Fruit fly (Drosophila melanogaster) whole organism, embryonic: ENCODE results near the gene Pdxk.

Experiments used
- Adf1 ChIP-seq: fragments of 200-800 bp; sonication (Bioruptor generic); IDR thresholded peaks from 2 replicates; pipeline ENCODE4 v1.3.6; 2022; ENCODE audit warnings: missing biosample characterization, missing genetic modification characterization
- Antp ChIP-seq: fragments of 200-800 bp; sonication (Bioruptor generic); optimal IDR thresholded peaks from 3 replicates; lab custom pipeline; 2016; ENCODE audit warnings: missing biosample characterization, missing genetic modification characterization
- CG10565 ChIP-seq: fragments of 200-800 bp; sonication (Bioruptor generic); optimal IDR thresholded peaks from 3 replicates; lab custom pipeline; 2016; ENCODE audit warnings: missing biosample characterization, mild to moderate bottlenecking, missing genetic modification characterization
- CG11093 ChIP-seq: fragments of 200-800 bp; sonication (Bioruptor generic); IDR thresholded peaks from 3 replicates; pipeline ENCODE4 v1.3.6; 2022; ENCODE audit warnings: missing biosample characterization, missing genetic modification characterization
- CG11247 ChIP-seq: fragments of 200-800 bp; sonication (Bioruptor generic); IDR thresholded peaks from 2 replicates; pipeline ENCODE4 v1.3.6; 2022; ENCODE audit warnings: missing biosample characterization, missing genetic modification characterization
- CG11696 ChIP-seq: fragments of 200-800 bp; sonication (Bioruptor generic); IDR thresholded peaks from 2 replicates; pipeline ENCODE4 v1.3.6; 2022; ENCODE audit warnings: missing biosample characterization, missing genetic modification characterization
- CG13775 ChIP-seq: fragments of 200-800 bp; sonication (Bioruptor generic); optimal IDR thresholded peaks from 3 replicates; lab custom pipeline; 2017; ENCODE audit warnings: missing biosample characterization, mild to moderate bottlenecking, missing genetic modification characterization
- CG1603 ChIP-seq: fragments of 200-800 bp; sonication (Bioruptor generic); optimal IDR thresholded peaks from 2 replicates; lab custom pipeline; 2019; ENCODE audit warnings: missing biosample characterization, mild to moderate bottlenecking, missing genetic modification characterization, moderate library complexity
- CG1792 ChIP-seq: fragments of 200-800 bp; sonication (Bioruptor generic); optimal IDR thresholded peaks from 2 replicates; lab custom pipeline; 2016; ENCODE audit warnings: missing biosample characterization, missing genetic modification characterization
- CG18764 ChIP-seq: fragments of 200-800 bp; sonication (Bioruptor generic); optimal IDR thresholded peaks from 3 replicates; lab custom pipeline; 2016; ENCODE audit warnings: missing biosample characterization, missing genetic modification characterization
- CG2129 ChIP-seq: fragments of 200-800 bp; sonication (Bioruptor generic); IDR thresholded peaks from 2 replicates; pipeline ENCODE4 v1.3.6; 2022; ENCODE audit warnings: missing biosample characterization, missing genetic modification characterization; ENCODE audit not compliant: partially characterized antibody
- CG3281 ChIP-seq: fragments of 200-800 bp; sonication (Bioruptor generic); optimal IDR thresholded peaks from 3 replicates; lab custom pipeline; 2017; ENCODE audit warnings: missing biosample characterization, mild to moderate bottlenecking, missing genetic modification characterization
- CG3407 ChIP-seq: fragments of 200-800 bp; sonication (Bioruptor generic); optimal IDR thresholded peaks from 2 replicates; lab custom pipeline; 2018; ENCODE audit warnings: missing biosample characterization, mild to moderate bottlenecking, missing genetic modification characterization
- CG4707 ChIP-seq: fragments of 200-800 bp; sonication (Bioruptor generic); optimal IDR thresholded peaks from 2 replicates; lab custom pipeline; 2018; ENCODE audit warnings: missing biosample characterization, mild to moderate bottlenecking, missing genetic modification characterization, moderate library complexity
- CG8924 ChIP-seq: fragments of 200-800 bp; optimal IDR thresholded peaks from 3 replicates; lab custom pipeline; 2019; ENCODE audit warnings: missing biosample characterization, mild to moderate bottlenecking, missing genetic modification characterization, moderate library complexity
- CG8944 ChIP-seq: fragments of 200-800 bp; sonication (Bioruptor generic); optimal IDR thresholded peaks from 3 replicates; lab custom pipeline; 2016; ENCODE audit warnings: missing biosample characterization, missing genetic modification characterization
- CG9797 ChIP-seq: fragments of 200-800 bp; sonication (Bioruptor generic); optimal IDR thresholded peaks from 3 replicates; lab custom pipeline; 2018; ENCODE audit warnings: missing biosample characterization, mild to moderate bottlenecking, missing genetic modification characterization
- Camta ChIP-seq: fragments of 200-800 bp; sonication (Bioruptor generic); optimal IDR thresholded peaks from 2 replicates; lab custom pipeline; 2016; ENCODE audit warnings: missing biosample characterization, missing genetic modification characterization
- CoRest ChIP-seq: fragments of 200-800 bp; sonication (Bioruptor generic); optimal IDR thresholded peaks from 3 replicates; lab custom pipeline; 2018; ENCODE audit warnings: missing biosample characterization, mild to moderate bottlenecking, missing genetic modification characterization, moderate library complexity
- E2f1 ChIP-seq: fragments of 200-800 bp; sonication (Bioruptor generic); IDR thresholded peaks from 2 replicates; pipeline ENCODE4 v1.3.6; 2022; ENCODE audit warnings: missing biosample characterization, missing genetic modification characterization
- Ets97D ChIP-seq: fragments of 200-800 bp; sonication (Bioruptor generic); optimal IDR thresholded peaks from 3 replicates; lab custom pipeline; 2016; ENCODE audit warnings: missing biosample characterization, missing genetic modification characterization
- Hand ChIP-seq: fragments of 200-800 bp; sonication (Bioruptor generic); optimal IDR thresholded peaks from 2 replicates; lab custom pipeline; 2017; ENCODE audit warnings: mild to moderate bottlenecking, missing biosample characterization, missing genetic modification reagents, missing genetic modification characterization
- Jarid2 ChIP-seq: fragments of 200-800 bp; sonication (Bioruptor generic); optimal IDR thresholded peaks from 3 replicates; lab custom pipeline; 2017; ENCODE audit warnings: mild to moderate bottlenecking, missing biosample characterization, missing genetic modification reagents, missing genetic modification characterization
- Lim3 ChIP-seq: fragments of 200-800 bp; sonication (Bioruptor generic); IDR thresholded peaks from 2 replicates; pipeline ENCODE4 v1.3.6; 2022; ENCODE audit warnings: missing biosample characterization, missing genetic modification characterization
- Max ChIP-seq: fragments of 200-800 bp; sonication (Bioruptor generic); optimal IDR thresholded peaks from 2 replicates; lab custom pipeline; 2016; ENCODE audit warnings: missing biosample characterization, mild to moderate bottlenecking, missing genetic modification characterization
- Myb ChIP-seq: fragments of 200-800 bp; sonication (Bioruptor generic); optimal IDR thresholded peaks from 2 replicates; lab custom pipeline; 2016; ENCODE audit warnings: missing biosample characterization, missing genetic modification characterization
- Poxn ChIP-seq: fragments of 200-800 bp; sonication (Bioruptor generic); IDR thresholded peaks from 2 replicates; pipeline ENCODE4 v1.3.6; 2022; ENCODE audit warnings: missing biosample characterization, missing genetic modification characterization
- Rfx ChIP-seq: fragments of 200-800 bp; sonication (Bioruptor generic); IDR thresholded peaks from 2 replicates; pipeline ENCODE4 v1.3.6; 2022; ENCODE audit warnings: missing biosample characterization, missing genetic modification characterization
- Ssrp ChIP-seq: fragments of 200-800 bp; sonication (Bioruptor generic); optimal IDR thresholded peaks from 2 replicates; lab custom pipeline; 2018; ENCODE audit warnings: missing biosample characterization, mild to moderate bottlenecking, missing genetic modification characterization, moderate library complexity
- amos ChIP-seq: fragments of 200-800 bp; sonication (Bioruptor generic); IDR thresholded peaks from 2 replicates; pipeline ENCODE4 v1.3.6; 2022; ENCODE audit warnings: missing biosample characterization, missing genetic modification characterization; ENCODE audit not compliant: partially characterized antibody
- ash1 ChIP-seq: fragments of 200-800 bp; sonication (Bioruptor generic); optimal IDR thresholded peaks from 2 replicates; lab custom pipeline; 2018; ENCODE audit warnings: missing biosample characterization, mild to moderate bottlenecking, missing genetic modification characterization
- az2 ChIP-seq: fragments of 200-800 bp; sonication (Bioruptor generic); optimal IDR thresholded peaks from 3 replicates; lab custom pipeline; 2016; ENCODE audit warnings: missing biosample characterization, missing genetic modification characterization
- cg ChIP-seq: fragments of 200-800 bp; sonication (Bioruptor generic); optimal IDR thresholded peaks from 3 replicates; lab custom pipeline; 2019; ENCODE audit warnings: missing biosample characterization, mild to moderate bottlenecking, missing genetic modification characterization, moderate library complexity
- dati ChIP-seq: fragments of 200-800 bp; sonication (Bioruptor generic); IDR thresholded peaks from 2 replicates; pipeline ENCODE4 v1.3.6; 2022; ENCODE audit warnings: missing biosample characterization, missing genetic modification characterization
- disco-r ChIP-seq: fragments of 200-800 bp; sonication (Bioruptor generic); optimal IDR thresholded peaks from 2 replicates; lab custom pipeline; 2016; ENCODE audit warnings: missing biosample characterization, missing genetic modification characterization
- dm ChIP-seq: fragments of 200-800 bp; sonication (Bioruptor generic); optimal IDR thresholded peaks from 3 replicates; lab custom pipeline; 2016; ENCODE audit warnings: missing biosample characterization, missing genetic modification characterization
- esg ChIP-seq: fragments of 200-800 bp; sonication (Bioruptor generic); conservative IDR thresholded peaks from 2 replicates; pipeline ENCODE4 v1.3.6; 2022; ENCODE audit warnings: missing biosample characterization, missing genetic modification characterization
- eve ChIP-seq, 2 experiments: fragments of >200 bp; optimal IDR thresholded peaks; 2 replicates each; lab custom pipeline; 2017; ENCODE audit warnings: missing biosample characterization in 2 of 2, missing genetic modification characterization in 2 of 2
- fd3F ChIP-seq: fragments of 200-800 bp; sonication (Bioruptor generic); optimal IDR thresholded peaks from 2 replicates; lab custom pipeline; 2018; ENCODE audit warnings: missing biosample characterization, mild to moderate bottlenecking, missing genetic modification characterization, moderate library complexity
- grn ChIP-seq: fragments of 200-800 bp; sonication (Bioruptor generic); optimal IDR thresholded peaks from 3 replicates; lab custom pipeline; 2017; ENCODE audit warnings: missing biosample characterization, missing genetic modification characterization
- gro ChIP-seq: fragments of 200-800 bp; sonication (Bioruptor generic); optimal IDR thresholded peaks from 2 replicates; lab custom pipeline; 2016; ENCODE audit warnings: missing biosample characterization, missing genetic modification characterization
- ham ChIP-seq: fragments of 200-800 bp; sonication (Bioruptor generic); IDR thresholded peaks from 2 replicates; pipeline ENCODE4 v1.3.6; 2022; ENCODE audit warnings: missing biosample characterization, missing genetic modification characterization
- insv ChIP-seq, 2 experiments: fragments of 200-800 bp; sonication (Bioruptor generic); optimal IDR thresholded peaks; 3 replicates each; lab custom pipeline; 2016 to 2018; ENCODE audit warnings: missing biosample characterization in 2 of 2, missing genetic modification characterization in 2 of 2
- kay ChIP-seq: fragments of 200-800 bp; sonication (Bioruptor generic); optimal IDR thresholded peaks from 2 replicates; lab custom pipeline; 2016; ENCODE audit warnings: missing biosample characterization, missing genetic modification characterization
- nom ChIP-seq: fragments of 200-800 bp; sonication (Bioruptor generic); optimal IDR thresholded peaks from 2 replicates; lab custom pipeline; 2017; ENCODE audit warnings: missing biosample characterization, missing genetic modification characterization, mild to moderate bottlenecking, moderate library complexity, missing genetic modification reagents
- pho ChIP-seq: fragments of 200-800 bp; sonication (Bioruptor generic); optimal IDR thresholded peaks from 2 replicates; lab custom pipeline; 2016; ENCODE audit warnings: missing biosample characterization, missing genetic modification characterization
- slou ChIP-seq: fragments of 200-800 bp; sonication (Bioruptor generic); optimal IDR thresholded peaks from 3 replicates; lab custom pipeline; 2016; ENCODE audit warnings: missing biosample characterization, missing genetic modification characterization
- stwl ChIP-seq: fragments of 200-800 bp; sonication (Bioruptor generic); optimal IDR thresholded peaks from 3 replicates; lab custom pipeline; 2018; ENCODE audit warnings: missing biosample characterization, mild to moderate bottlenecking, missing genetic modification characterization, moderate library complexity
- twi ChIP-seq: fragments of 200-800 bp; optimal IDR thresholded peaks from 2 replicates; lab custom pipeline; 2019; ENCODE audit warnings: missing biosample characterization, mild to moderate bottlenecking, missing genetic modification characterization, moderate library complexity
- zf30C ChIP-seq: fragments of 200-800 bp; sonication (Bioruptor generic); optimal IDR thresholded peaks from 3 replicates; lab custom pipeline; 2018; ENCODE audit warnings: missing biosample characterization, mild to moderate bottlenecking, missing genetic modification characterization

Pdxk gene

DNA sequence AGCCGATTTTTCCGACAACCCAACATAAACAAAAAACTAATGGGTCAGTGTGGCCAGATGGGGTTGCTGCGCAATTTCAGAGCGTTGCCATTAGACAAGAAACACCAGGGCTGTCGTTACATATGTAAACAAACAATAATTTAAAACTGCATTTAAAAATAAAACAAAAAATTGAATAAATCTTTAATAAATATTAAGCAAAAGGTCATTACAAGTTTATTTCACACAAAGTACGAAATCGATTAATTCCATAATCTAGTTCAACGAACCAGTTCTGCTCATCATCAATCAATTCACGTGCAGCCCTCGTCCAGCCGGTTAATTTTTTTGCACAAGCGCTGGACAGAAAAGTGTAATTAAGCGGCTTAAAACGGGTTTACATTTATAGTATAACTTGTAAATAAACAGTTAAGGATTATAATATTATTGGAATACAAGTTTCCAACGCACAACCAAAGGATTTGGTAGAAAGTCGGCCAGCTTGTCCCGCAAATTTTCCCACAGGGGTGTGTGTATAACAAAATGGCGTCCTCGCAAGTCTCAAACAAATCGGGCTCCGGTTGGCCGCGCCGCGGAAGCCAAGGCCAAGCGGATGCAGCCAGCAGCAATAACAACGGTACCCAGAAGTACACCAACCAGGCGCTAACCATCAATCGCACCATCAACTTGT lies 50.8 kb downstream of the Pdxk start, which contains the start of the genes CG4022 and Cpsf5:
CG4022 (minus strand) TSS at position 79 of the 670 bp plus-strand sequence.
Cpsf5 (plus strand) TSS at position 285 of the 670 bp plus-strand sequence.
- TF ChIP-seq CG2129 (no peak), CG4707 (peak; percentile 23), cg (no peak), dati (peak; percentile 25; the same call in 1 of the 2 replicates), eve (GFP tag; optimal IDR thresholded peaks at IDR 0.05; lab: Kevin White, UChicago) (no peak), CG1603 (peak; percentile 64), Camta (peak; percentile 61), CG11093 (GFP tag; lab: Robert Waterston, UW) (peak; percentile 76; the same call in 2 of the 3 replicates), Antp (peak; percentile 48), CG11247 (GFP tag; lab: Robert Waterston, UW) (peak; percentile 70), E2f1 (GFP tag; lab: Robert Waterston, UW) (peak; percentile 79), ham (GFP tag; lab: Robert Waterston, UW) (peak; percentile 52; the same call in 1 of the 2 replicates), ash1 (no peak), CG1792 (GFP tag; lab: Kevin White, UChicago) (peak; percentile 55), zf30C (GFP tag; lab: Kevin White, UChicago) (no peak), az2 (peak; percentile 85), grn (peak; percentile 35), CG3281 (peak; percentile 79), CG3407 (peak; percentile 68), Jarid2 (GFP tag; lab: Kevin White, UChicago) (no peak), gro (GFP tag; lab: Kevin White, UChicago) (peak; percentile 23), amos (peak; percentile 48; the same call in 1 of the 2 replicates), twi (tag; lab: Kevin White, UChicago) (peak; percentile 83), pho (GFP tag; lab: Kevin White, UChicago) (peak; percentile 67), esg (GFP tag; lab: Robert Waterston, UW) (peak; percentile 79), CG13775 (GFP tag; lab: Kevin White, UChicago) (peak; percentile 87), Max (GFP tag; lab: Kevin White, UChicago) (peak; percentile 86), CoRest (peak; percentile 91), fd3F (GFP tag; lab: Kevin White, UChicago) (peak; percentile 87), Adf1 (GFP tag; lab: Robert Waterston, UW) (peak; percentile 61; the same call in 1 of the 2 replicates), kay (GFP tag; lab: Kevin White, UChicago) (peak; percentile 71), CG8924 (tag; lab: Kevin White, UChicago) (peak; percentile 90), stwl (tag; lab: Kevin White, UChicago) (peak; percentile 73), CG8944 (peak; percentile 3), CG10565 (GFP tag; lab: Kevin White, UChicago) (no peak), Lim3 (GFP tag; lab: Robert Waterston, UW) (no peak), Myb (GFP tag; lab: Kevin White, UChicago) (peak; percentile 44), Ssrp (tag; lab: Kevin White, UChicago) (peak; percentile 84), insv (GFP tag; optimal IDR thresholded peaks at IDR 0.05; lab: Kevin White, UChicago) (peak in 1 of 2 experiments; percentile 66), CG11696 (peak; percentile 61), slou (GFP tag; lab: Kevin White, UChicago) (peak; percentile 51), Hand (GFP tag; lab: Kevin White, UChicago) (peak; percentile 55), Poxn (peak; percentile 56; the same call in 1 of the 2 replicates), Ets97D (peak; percentile 63), Rfx (GFP tag; lab: Robert Waterston, UW) (peak; percentile 88), dm (peak; percentile 30), nom (GFP tag; lab: Kevin White, UChicago) (peak; percentile 28), CG18764 (GFP tag; lab: Kevin White, UChicago) (peak; percentile 63), disco-r (GFP tag; lab: Kevin White, UChicago) (no peak), CG9797 (peak; percentile 89)
